Worm (Caenorhabditis elegans): Measurements from ENCODE around the gene R08C7.5.

The R08C7.5 gene

ce11 chrIV:4468046-4468727, 38.2 kb downstream of the R08C7.5 start (continued):
- TF ChIP-seq hmg-20 (GFP tag; IDR thresholded peaks at IDR 0.05) (no peak), attf-3 (GFP tag; conservative IDR thresholded peaks at IDR 0.05) (no peak), K11D2.4 (GFP tag; IDR thresholded peaks at IDR 0.05) (peak; percentile 41; the same call in 1 of the 2 replicates), lin-54 (GFP tag; optimal IDR thresholded peaks at IDR 0.05) (peak; percentile 54), efl-1 (GFP tag; optimal IDR thresholded peaks at IDR 0.05) (peak; percentile 34), F39B2.1 (GFP tag; IDR thresholded peaks at IDR 0.05) (no peak), hrde-1 (tag; optimal IDR thresholded peaks at IDR 0.05; ENCODE audit: borderline replicate concordance) (no peak), unc-62 (GFP tag; optimal IDR thresholded peaks at IDR 0.05) (no peak), nhr-179 (tag; optimal IDR thresholded peaks at IDR 0.05) (no peak), ztf-6 (GFP tag; IDR thresholded peaks at IDR 0.05) (no peak; the same call in 1 of the 2 replicates), Y53F4B.3 (GFP tag; IDR thresholded peaks at IDR 0.05) (no peak), ceh-58 (GFP tag; IDR thresholded peaks at IDR 0.05) (no peak), madf-3 (GFP tag; IDR thresholded peaks at IDR 0.05) (peak; percentile 63; the same call in 1 of the 2 replicates), unc-130 (GFP tag; optimal IDR thresholded peaks at IDR 0.05) (no peak), F23B12.7 (tag; optimal IDR thresholded peaks at IDR 0.05; ENCODE audit: insufficient read depth) (no peak), ztf-18 (tag; optimal IDR thresholded peaks at IDR 0.05) (peak; percentile 36), lsl-1 (GFP tag; optimal IDR thresholded peaks at IDR 0.05) (peak; percentile 92), cebp-1 (GFP tag; IDR thresholded peaks at IDR 0.05) (peak; percentile 42; the same call in 1 of the 2 replicates), cebp-1 (tag; optimal IDR thresholded peaks at IDR 0.05) (peak; percentile 81), T07F8.4 (tag; optimal IDR thresholded peaks at IDR 0.05) (no peak), ztf-26 (tag; optimal IDR thresholded peaks at IDR 0.05) (peak; percentile 82), ceh-91 (GFP tag; IDR thresholded peaks at IDR 0.05) (peak; percentile 57), sptf-2 (GFP tag; optimal IDR thresholded peaks at IDR 0.05) (no peak), Y79H2A.3 (GFP tag; conservative IDR thresholded peaks at IDR 0.05) (no peak; the same call in 1 of the 2 replicates), nfyb-1 (GFP tag; IDR thresholded peaks at IDR 0.05) (0 out of 2 replicates have a peak, but pooled peaks have one; percentile 21), D2030.7 (GFP tag; IDR thresholded peaks at IDR 0.05) (peak; percentile 33; the same call in 1 of the 2 replicates), gei-17 (GFP tag; optimal IDR thresholded peaks at IDR 0.05) (no peak), lin-40 (tag; optimal IDR thresholded peaks at IDR 0.05) (peak; percentile 65), attf-6 (GFP tag; IDR thresholded peaks at IDR 0.05) (no peak), chd-7 (tag; optimal IDR thresholded peaks at IDR 0.05) (peak; percentile 69), madf-8 (GFP tag; conservative IDR thresholded peaks at IDR 0.05) (peak; percentile 59), bed-1 (GFP tag; IDR thresholded peaks at IDR 0.05) (0 out of 2 replicates have a peak, but pooled peaks have one; percentile 3), snpc-1.1 (tag; optimal IDR thresholded peaks at IDR 0.05; ENCODE audit: insufficient read depth) (peak; percentile 18), fkh-3 (tag; optimal IDR thresholded peaks at IDR 0.05) (no peak), hmg-1.2 (GFP tag; IDR thresholded peaks at IDR 0.05) (peak; percentile 14; the same call in 1 of the 2 replicates), ztf-3 (GFP tag; optimal IDR thresholded peaks at IDR 0.05) (peak; percentile 12), F57A8.1 (GFP tag; optimal IDR thresholded peaks at IDR 0.05) (no peak), mes-4 (tag; optimal IDR thresholded peaks at IDR 0.05) (peak; percentile 8), F37B4.10 (GFP tag; IDR thresholded peaks at IDR 0.05) (no peak), Y67H2A.10 (GFP tag; conservative IDR thresholded peaks at IDR 0.05) (no peak), lin-26 (GFP tag; IDR thresholded peaks at IDR 0.05) (no peak; the same call in 1 of the 2 replicates), athp-1 (tag; optimal IDR thresholded peaks at IDR 0.05) (peak; percentile 75), B0336.3 (GFP tag; IDR thresholded peaks at IDR 0.05) (peak; percentile 85), T26A5.8 (tag; optimal IDR thresholded peaks at IDR 0.05) (no peak), hlh-12 (tag; optimal IDR thresholded peaks at IDR 0.05) (no peak), pha-4 (tag; optimal IDR thresholded peaks at IDR 0.05) (peak; percentile 70), F55B11.4 (tag; optimal IDR thresholded peaks at IDR 0.05; ENCODE audit: borderline replicate concordance, insufficient read depth) (no peak), mxl-1 (tag; optimal IDR thresholded peaks at IDR 0.05) (no peak)

All from whole organism, young adult.